Worm (Caenorhabditis elegans) whole organism, early embryonic: ENCODE results near the gene odr-10.
"Not testable (repeated sequence)": the region's sequence is repeated elsewhere in the genome, so short reads cannot be mapped to it uniquely, and the experiment has no call there.

Experiments used
- F13C5.2 ChIP-seq: sonication (generic microtip); optimal IDR thresholded peaks from 2 replicates; lab custom pipeline; 2017; ENCODE audit warnings: mild to moderate bottlenecking, missing genetic modification characterization, inconsistent platforms, missing compliant biosample characterization
- aly-1 ChIP-seq: sonication (generic microtip); optimal IDR thresholded peaks from 2 replicates; lab custom pipeline; 2016; ENCODE audit warnings: missing genetic modification characterization, missing compliant biosample characterization
- ama-1 ChIP-seq: fragments of 150-350 bp; optimal IDR thresholded peaks from 2 replicates; lab custom pipeline; 2014
- ceh-13 ChIP-seq: fragments of 200-800 bp; sonication (Bioruptor generic); optimal IDR thresholded peaks from 2 replicates; lab custom pipeline; 2018; ENCODE audit warnings: mild to moderate bottlenecking, missing genetic modification characterization, missing compliant biosample characterization
- ceh-36 ChIP-seq: sonication (generic microtip); optimal IDR thresholded peaks from 2 replicates; lab custom pipeline; 2016; ENCODE audit warnings: missing genetic modification characterization, inconsistent platforms, missing compliant biosample characterization
- ets-7 ChIP-seq: sonication (generic microtip); optimal IDR thresholded peaks from 2 replicates; lab custom pipeline; 2016; ENCODE audit warnings: missing genotype, missing genetic modification characterization, missing compliant biosample characterization
- flt-1 ChIP-seq: fragments of 200-800 bp; sonication (Bioruptor generic); IDR thresholded peaks from 2 replicates; pipeline ENCODE4 v1.3.6; 2022; ENCODE audit warnings: missing genetic modification characterization, missing compliant biosample characterization
- hnd-1 ChIP-seq: sonication (generic microtip); optimal IDR thresholded peaks from 2 replicates; lab custom pipeline; 2016; ENCODE audit warnings: missing genetic modification characterization, missing compliant biosample characterization
- tra-4 ChIP-seq: sonication (generic microtip); optimal IDR thresholded peaks from 2 replicates; lab custom pipeline; 2017; ENCODE audit warnings: missing genetic modification characterization, missing compliant biosample characterization

DNA sequence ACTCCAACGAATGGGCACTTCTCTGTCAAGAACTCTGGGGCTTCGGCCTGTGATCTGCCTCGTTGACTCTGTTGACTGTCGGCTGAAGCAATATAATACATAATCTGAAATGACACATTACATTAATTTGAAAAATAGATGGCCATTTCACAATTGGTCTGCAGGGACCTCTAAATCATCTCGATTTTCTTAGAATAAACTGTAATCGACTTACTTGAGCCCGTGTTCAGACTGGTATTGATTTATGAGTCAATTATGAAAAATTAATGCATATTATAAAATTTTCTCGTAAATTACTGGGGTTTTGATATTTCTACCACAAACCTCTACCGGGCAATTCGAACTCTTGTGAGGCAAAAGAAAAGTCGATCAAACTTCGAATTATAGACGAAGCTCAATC, 2.9 kb upstream of the odr-10 start, which contains the start of gene C53B7.6:
- TF ChIP-seq ceh-13 (GFP tag; lab: Kevin White, UChicago); ama-1 (lab: Kevin White, UChicago); flt-1; tra-4 (tag; lab: Kevin White, UChicago); hnd-1 (tag; lab: Kevin White, UChicago); aly-1 (tag; lab: Kevin White, UChicago); ceh-36 (tag; lab: Kevin White, UChicago); F13C5.2 (tag; lab: Kevin White, UChicago); ets-7 (tag; lab: Kevin White, UChicago): not testable (repeated sequence)
